Worm (Caenorhabditis elegans): ENCODE results near the gene sdz-27.

sdz-27 gene

ce11 chrIV:11218037-11218436, 31.2 kb downstream of the sdz-27 start, which contains the start of gene zip-6:
Gene zip-6, minus strand, starts transcription at chrIV:11218137.
- no peak for TF ChIP-seq pqm-1 (tag; optimal IDR thresholded peaks at IDR 0.05)
- no peak for TF ChIP-seq egl-5 (tag; optimal IDR thresholded peaks at IDR 0.05)
- no peak for TF ChIP-seq ceh-16 (tag; optimal IDR thresholded peaks at IDR 0.05)
- TF ChIP-seq unc-62 (GFP tag; optimal IDR thresholded peaks at IDR 0.05) = no peak
- TF ChIP-seq skn-1 (tag; optimal IDR thresholded peaks at IDR 0.05) = no peak
- TF ChIP-seq daf-12 (tag; optimal IDR thresholded peaks at IDR 0.05) = no peak
- TF ChIP-seq ztf-4 (tag; optimal IDR thresholded peaks at IDR 0.05) = no peak

- TF ChIP-seq daf-12 (tag; optimal IDR thresholded peaks at IDR 0.05) = no peak
These were observed 37.0 kb downstream of the sdz-27 start, which contains the start of gene C29F4.3 for ce11 chrIV:11223878-11224277. Gene C29F4.3, minus strand, starts transcription at chrIV:11223978.

ce11 chrIV:11225206-11225605, 38.4 kb downstream of the sdz-27 start, which contains the start of gene col-125:
Gene col-125, plus strand, starts transcription at chrIV:11225506.
- peak; percentile 70 for TF ChIP-seq nhr-25 (tag; optimal IDR thresholded peaks at IDR 0.05)
- no peak for TF ChIP-seq mdl-1 (tag; optimal IDR thresholded peaks at IDR 0.05)
- peak; percentile 21 for TF ChIP-seq nfya-1 (tag; optimal IDR thresholded peaks at IDR 0.05; ENCODE audit: insufficient read depth)
- no peak for TF ChIP-seq pha-4 (tag; optimal IDR thresholded peaks at IDR 0.05)
- no peak for TF ChIP-seq mml-1 (tag; optimal IDR thresholded peaks at IDR 0.05)

ce11 chrIV:11225715-11226475, 39.1 kb downstream of the sdz-27 start:
- TF ChIP-seq nhr-43 (tag; optimal IDR thresholded peaks at IDR 0.05; ENCODE audit: poor library complexity, severe bottlenecking) = peak; percentile 51

- TF ChIP-seq zag-1 (tag; optimal IDR thresholded peaks at IDR 0.05) = no peak
- TF ChIP-seq pqm-1 (tag; optimal IDR thresholded peaks at IDR 0.05) = no peak
- TF ChIP-seq nhr-43 (tag; optimal IDR thresholded peaks at IDR 0.05; ENCODE audit: poor library complexity, severe bottlenecking) = peak; percentile 29
- peak; percentile 15 for TF ChIP-seq R02D3.7 (tag; optimal IDR thresholded peaks at IDR 0.05)
- no peak for TF ChIP-seq nfya-1 (tag; optimal IDR thresholded peaks at IDR 0.05; ENCODE audit: insufficient read depth)
- TF ChIP-seq lin-39 (tag; optimal IDR thresholded peaks at IDR 0.05) = no peak
- TF ChIP-seq nhr-25 (tag; optimal IDR thresholded peaks at IDR 0.05) = peak; percentile 1
- TF ChIP-seq elt-3 (tag; optimal IDR thresholded peaks at IDR 0.05) = peak in 1 of 3 experiments; percentile 51
- TF ChIP-seq nhr-11 (tag; optimal IDR thresholded peaks at IDR 0.05) = no peak
These were observed 39.7 kb downstream of the sdz-27 start for ce11 chrIV:11226545-11226944.

ce11 chrIV:11229013-11229412, 42.2 kb downstream of the sdz-27 start:
- TF ChIP-seq elt-2 (tag; optimal IDR thresholded peaks at IDR 0.05) (peak; percentile 45), pqm-1 (tag; optimal IDR thresholded peaks at IDR 0.05) (peak; percentile 12), unc-39 (tag; optimal IDR thresholded peaks at IDR 0.05) (no peak)

ce11 chrIV:11230069-11230468, 43.2 kb downstream of the sdz-27 start, which contains the start of gene best-7:
Gene best-7, minus strand, starts transcription at chrIV:11230307.
- no peak for TF ChIP-seq unc-39 (tag; optimal IDR thresholded peaks at IDR 0.05)
- no peak for TF ChIP-seq nhr-28 (tag; optimal IDR thresholded peaks at IDR 0.05)
- TF ChIP-seq nfya-1 (tag; optimal IDR thresholded peaks at IDR 0.05; ENCODE audit: insufficient read depth) = no peak
- TF ChIP-seq ama-1 (optimal IDR thresholded peaks at IDR 0.05) = no peak
- TF ChIP-seq pqm-1 (tag; optimal IDR thresholded peaks at IDR 0.05) = peak; percentile 11
- no peak for TF ChIP-seq ztf-4 (tag; optimal IDR thresholded peaks at IDR 0.05)
- no peak for TF ChIP-seq aly-2 (tag; optimal IDR thresholded peaks at IDR 0.05)
- TF ChIP-seq elt-2 (tag; optimal IDR thresholded peaks at IDR 0.05) = peak; percentile 53

ce11 chrIV:11231376-11231775, 44.5 kb downstream of the sdz-27 start:
- TF ChIP-seq ama-1 (optimal IDR thresholded peaks at IDR 0.05) (no peak), mml-1 (tag; optimal IDR thresholded peaks at IDR 0.05) (no peak), fkh-10 (GFP tag; optimal IDR thresholded peaks at IDR 0.05) (no peak), egl-5 (tag; optimal IDR thresholded peaks at IDR 0.05) (no peak), nhr-28 (tag; optimal IDR thresholded peaks at IDR 0.05) (no peak), lsy-12 (tag; optimal IDR thresholded peaks at IDR 0.05) (no peak), fos-1 (tag; optimal IDR thresholded peaks at IDR 0.05) (no peak), R02D3.7 (tag; optimal IDR thresholded peaks at IDR 0.05) (no peak), elt-1 (tag; optimal IDR thresholded peaks at IDR 0.05) (no peak)

Data from whole organism, L3 larva.